Fruit fly (Drosophila melanogaster) whole organism, pupa: ENCODE measurements around the gene Chsy.

Experiments used
- CG12605 ChIP-seq: fragments of 200-800 bp; sonication (Bioruptor generic); IDR thresholded peaks from 2 replicates; pipeline ENCODE4 v1.3.6; 2022; ENCODE audit warnings: missing biosample characterization, missing genetic modification characterization
- CG4496 ChIP-seq: fragments of 200-800 bp; sonication (Bioruptor generic); IDR thresholded peaks from 3 replicates; pipeline ENCODE4 v1.3.6; 2022; ENCODE audit warnings: missing biosample characterization, missing genetic modification characterization
- CG8301 ChIP-seq: fragments of 200-800 bp; sonication (Bioruptor generic); optimal IDR thresholded peaks from 2 replicates; lab custom pipeline; 2018; ENCODE audit warnings: missing biosample characterization, mild to moderate bottlenecking, missing genetic modification characterization
- CG9948 ChIP-seq: fragments of 200-800 bp; sonication (Bioruptor generic); optimal IDR thresholded peaks from 2 replicates; lab custom pipeline; 2018; ENCODE audit warnings: missing biosample characterization, mild to moderate bottlenecking, missing genetic modification characterization, moderate library complexity
- D1 ChIP-seq: fragments of 200-800 bp; sonication (Bioruptor generic); optimal IDR thresholded peaks from 2 replicates; lab custom pipeline; 2018; ENCODE audit warnings: missing biosample characterization, mild to moderate bottlenecking, missing genetic modification characterization, moderate library complexity
- EcR ChIP-seq: fragments of 200-800 bp; sonication (Bioruptor generic); optimal IDR thresholded peaks from 3 replicates; lab custom pipeline; 2019; ENCODE audit warnings: missing biosample characterization, missing genetic modification characterization, mild to moderate bottlenecking, moderate library complexity, missing genetic modification reagents
- Pif1A ChIP-seq: fragments of 200-800 bp; sonication (Bioruptor generic); optimal IDR thresholded peaks from 3 replicates; lab custom pipeline; 2016; ENCODE audit warnings: missing biosample characterization, missing genetic modification characterization
- Pif1B ChIP-seq: fragments of 200-800 bp; sonication (Bioruptor generic); optimal IDR thresholded peaks from 3 replicates; lab custom pipeline; 2016; ENCODE audit warnings: missing biosample characterization, missing genetic modification characterization
- Snoo ChIP-seq: fragments of 200-800 bp; sonication (Bioruptor generic); optimal IDR thresholded peaks from 3 replicates; lab custom pipeline; 2017; ENCODE audit warnings: missing biosample characterization, mild to moderate bottlenecking, missing genetic modification characterization, inconsistent platforms

DNA sequence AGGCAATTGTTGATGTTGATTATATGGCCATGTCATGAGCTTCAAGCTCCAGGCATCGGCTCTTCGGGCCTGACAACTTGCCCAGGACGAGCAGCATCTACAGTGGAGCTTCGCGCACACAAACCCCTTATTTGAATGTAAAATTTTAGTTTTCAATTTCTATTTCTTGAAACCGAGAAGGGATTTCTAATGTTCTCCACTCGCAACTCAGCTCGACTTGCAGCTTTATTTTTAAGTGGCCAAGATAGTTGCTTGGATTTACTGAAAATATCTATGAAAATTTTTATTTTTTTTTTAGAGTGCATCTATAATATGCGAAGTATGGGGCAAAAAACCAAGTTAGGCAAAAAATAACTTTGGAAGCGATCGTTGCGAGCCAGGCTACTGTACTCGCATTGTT is 17.6 kb upstream of the Chsy start:
- TF ChIP-seq EcR (no peak), CG12605 (GFP tag; lab: Robert Waterston, UW) (no peak), D1 (tag; lab: Kevin White, UChicago) (no peak), CG8301 (peak; percentile 35), Pif1A (peak; percentile 26), CG9948 (peak; percentile 27), Snoo (tag; lab: Kevin White, UChicago) (no peak), CG4496 (GFP tag; lab: Robert Waterston, UW) (peak; percentile 35; the same call in 1 of the 3 replicates), Pif1B (GFP tag; lab: Kevin White, UChicago) (no peak)
